Fruit fly (Drosophila melanogaster) whole organism, embryonic: ENCODE results near the gene CG33281.

Experiments
- ATbp ChIP-seq: fragments of 200-800 bp; sonication (Bioruptor generic); optimal IDR thresholded peaks from 2 replicates; lab custom pipeline; 2017; ENCODE audit warnings: missing biosample characterization, mild to moderate bottlenecking, missing genetic modification characterization, missing genetic modification reagents
- CG1024 ChIP-seq: fragments of 200-800 bp; sonication (Bioruptor generic); IDR thresholded peaks from 2 replicates; pipeline ENCODE4 v1.3.6; 2022; ENCODE audit warnings: missing biosample characterization, missing genetic modification characterization
- CG10274 ChIP-seq: fragments of 200-800 bp; sonication (Bioruptor generic); optimal IDR thresholded peaks from 3 replicates; lab custom pipeline; 2017; ENCODE audit warnings: missing biosample characterization, mild to moderate bottlenecking, missing genetic modification characterization
- CG10462 ChIP-seq: fragments of 200-800 bp; sonication (Bioruptor generic); optimal IDR thresholded peaks from 2 replicates; lab custom pipeline; 2016; ENCODE audit warnings: missing biosample characterization, missing genetic modification characterization
- CG10565 ChIP-seq: fragments of 200-800 bp; sonication (Bioruptor generic); optimal IDR thresholded peaks from 3 replicates; lab custom pipeline; 2016; ENCODE audit warnings: missing biosample characterization, mild to moderate bottlenecking, missing genetic modification characterization
- CG11247 ChIP-seq: fragments of 200-800 bp; sonication (Bioruptor generic); IDR thresholded peaks from 2 replicates; pipeline ENCODE4 v1.3.6; 2022; ENCODE audit warnings: missing biosample characterization, missing genetic modification characterization
- CG12219 ChIP-seq: fragments of 200-800 bp; sonication (Bioruptor generic); optimal IDR thresholded peaks from 3 replicates; lab custom pipeline; 2018; ENCODE audit warnings: missing biosample characterization, mild to moderate bottlenecking, missing genetic modification characterization
- CG12744 ChIP-seq: fragments of 200-800 bp; sonication (Bioruptor generic); optimal IDR thresholded peaks from 2 replicates; lab custom pipeline; 2016; ENCODE audit warnings: missing biosample characterization, missing genetic modification characterization
- CG15073 ChIP-seq: fragments of 200-800 bp; sonication (Bioruptor generic); optimal IDR thresholded peaks from 2 replicates; lab custom pipeline; 2016; ENCODE audit warnings: missing biosample characterization, missing genetic modification characterization
- CG1603 ChIP-seq: fragments of 200-800 bp; sonication (Bioruptor generic); optimal IDR thresholded peaks from 2 replicates; lab custom pipeline; 2019; ENCODE audit warnings: missing biosample characterization, mild to moderate bottlenecking, missing genetic modification characterization, moderate library complexity
- CG16863 ChIP-seq: fragments of 200-800 bp; sonication (Bioruptor generic); optimal IDR thresholded peaks from 3 replicates; lab custom pipeline; 2016; ENCODE audit warnings: missing biosample characterization, missing genetic modification characterization
- CG17361 ChIP-seq: fragments of 200-800 bp; sonication (Bioruptor generic); IDR thresholded peaks from 3 replicates; pipeline ENCODE4 v1.3.6; 2022; ENCODE audit warnings: missing biosample characterization, missing genetic modification characterization
- CG17912 ChIP-seq: fragments of 200-800 bp; sonication (Bioruptor generic); optimal IDR thresholded peaks from 2 replicates; lab custom pipeline; 2018; ENCODE audit warnings: missing biosample characterization, mild to moderate bottlenecking, missing genetic modification characterization
- CG30431 ChIP-seq: fragments of 200-800 bp; sonication (Bioruptor generic); optimal IDR thresholded peaks from 2 replicates; lab custom pipeline; 2017; ENCODE audit warnings: missing biosample characterization, missing genetic modification characterization
- CG5180 ChIP-seq: fragments of 200-800 bp; sonication (Bioruptor generic); optimal IDR thresholded peaks from 3 replicates; lab custom pipeline; 2017; ENCODE audit warnings: missing biosample characterization, missing genetic modification characterization, mild to moderate bottlenecking, moderate library complexity, missing genetic modification reagents
- CG6654 ChIP-seq: fragments of 200-800 bp; sonication (Bioruptor generic); optimal IDR thresholded peaks from 2 replicates; lab custom pipeline; 2017; ENCODE audit warnings: missing biosample characterization, mild to moderate bottlenecking, missing genetic modification characterization
- CG6683 ChIP-seq: fragments of 200-800 bp; sonication (Bioruptor generic); optimal IDR thresholded peaks from 2 replicates; lab custom pipeline; 2017; ENCODE audit warnings: missing biosample characterization, mild to moderate bottlenecking, missing genetic modification characterization, missing genetic modification reagents
- CG6791 ChIP-seq: fragments of 200-800 bp; sonication (Bioruptor generic); IDR thresholded peaks from 3 replicates; pipeline ENCODE4 v1.3.6; 2022; ENCODE audit warnings: missing biosample characterization, missing genetic modification characterization; ENCODE audit not compliant: partially characterized antibody
- CG8089 ChIP-seq: fragments of 200-800 bp; sonication (Bioruptor generic); optimal IDR thresholded peaks from 3 replicates; lab custom pipeline; 2016; ENCODE audit warnings: missing biosample characterization, missing genetic modification characterization
- CTCF ChIP-seq: fragments of 200-800 bp; sonication (Bioruptor generic); optimal IDR thresholded peaks from 2 replicates; lab custom pipeline; 2017; ENCODE audit warnings: missing biosample characterization, mild to moderate bottlenecking, missing genetic modification characterization, moderate library complexity
- Dek ChIP-seq: fragments of 200-800 bp; sonication (Bioruptor generic); optimal IDR thresholded peaks from 3 replicates; lab custom pipeline; 2019; ENCODE audit warnings: missing biosample characterization, mild to moderate bottlenecking, missing genetic modification characterization, moderate library complexity
- ERR ChIP-seq: fragments of 200-800 bp; sonication (Bioruptor generic); optimal IDR thresholded peaks from 2 replicates; lab custom pipeline; 2016; ENCODE audit warnings: missing biosample characterization, missing genetic modification characterization
- Hey ChIP-seq: fragments of 200-800 bp; sonication (Bioruptor generic); optimal IDR thresholded peaks from 3 replicates; lab custom pipeline; 2018; ENCODE audit warnings: missing biosample characterization, mild to moderate bottlenecking, missing genetic modification characterization
- Hsf ChIP-seq: fragments of 200-800 bp; sonication (Bioruptor generic); optimal IDR thresholded peaks from 3 replicates; lab custom pipeline; 2016; ENCODE audit warnings: missing biosample characterization, missing genetic modification characterization
- MESR4 ChIP-seq: fragments of 200-800 bp; sonication (Bioruptor generic); optimal IDR thresholded peaks from 2 replicates; lab custom pipeline; 2018; ENCODE audit warnings: missing biosample characterization, mild to moderate bottlenecking, missing genetic modification characterization, moderate library complexity
- Meics ChIP-seq: fragments of 200-800 bp; sonication (Bioruptor generic); optimal IDR thresholded peaks from 2 replicates; lab custom pipeline; 2017; ENCODE audit warnings: missing biosample characterization, mild to moderate bottlenecking, missing genetic modification characterization
- Optix ChIP-seq: fragments of 200-800 bp; sonication (Bioruptor generic); IDR thresholded peaks from 3 replicates; pipeline ENCODE4 v1.3.6; 2022; ENCODE audit warnings: missing biosample characterization, missing genetic modification characterization
- Taf1 ChIP-seq: fragments of 200-800 bp; sonication (Bioruptor generic); IDR thresholded peaks from 2 replicates; pipeline ENCODE4 v1.3.6; 2022; ENCODE audit warnings: missing biosample characterization, missing genetic modification characterization
- Vsx1 ChIP-seq: fragments of 200-800 bp; sonication (Bioruptor generic); optimal IDR thresholded peaks from 2 replicates; lab custom pipeline; 2017; ENCODE audit warnings: missing biosample characterization, mild to moderate bottlenecking, missing genetic modification characterization, missing genetic modification reagents
- Xrp1 ChIP-seq: fragments of 200-800 bp; sonication (Bioruptor generic); IDR thresholded peaks from 2 replicates; pipeline ENCODE4 v1.3.6; 2022; ENCODE audit warnings: missing biosample characterization, missing genetic modification characterization
- abd-A ChIP-seq: fragments of 200-800 bp; sonication (Bioruptor generic); optimal IDR thresholded peaks from 3 replicates; lab custom pipeline; 2019; ENCODE audit warnings: missing biosample characterization, mild to moderate bottlenecking, missing genetic modification characterization, moderate library complexity
- ap ChIP-seq: fragments of 200-800 bp; sonication (Bioruptor generic); IDR thresholded peaks from 2 replicates; pipeline ENCODE4 v1.3.6; 2022; ENCODE audit warnings: missing biosample characterization, missing genetic modification characterization
- croc ChIP-seq: fragments of 200-800 bp; sonication (Bioruptor generic); conservative IDR thresholded peaks from 3 replicates; pipeline ENCODE4 v1.3.6; 2022; ENCODE audit warnings: missing biosample characterization, missing genetic modification characterization
- cwo ChIP-seq: fragments of 200-800 bp; sonication (Bioruptor generic); optimal IDR thresholded peaks from 3 replicates; lab custom pipeline; 2017; ENCODE audit warnings: missing biosample characterization, missing genetic modification characterization, mild to moderate bottlenecking, moderate library complexity, missing genetic modification reagents
- dm ChIP-seq: fragments of 200-800 bp; sonication (Bioruptor generic); optimal IDR thresholded peaks from 3 replicates; lab custom pipeline; 2016; ENCODE audit warnings: missing biosample characterization, missing genetic modification characterization
- fd102C ChIP-seq: fragments of 200-800 bp; sonication (Bioruptor generic); optimal IDR thresholded peaks from 2 replicates; lab custom pipeline; 2018; ENCODE audit warnings: missing biosample characterization, mild to moderate bottlenecking, missing genetic modification characterization, moderate library complexity
- fd3F ChIP-seq: fragments of 200-800 bp; sonication (Bioruptor generic); optimal IDR thresholded peaks from 2 replicates; lab custom pipeline; 2018; ENCODE audit warnings: missing biosample characterization, mild to moderate bottlenecking, missing genetic modification characterization, moderate library complexity
- fru ChIP-seq: fragments of >200 bp; optimal IDR thresholded peaks from 2 replicates; lab custom pipeline; 2017
- gro ChIP-seq: fragments of 200-800 bp; sonication (Bioruptor generic); optimal IDR thresholded peaks from 2 replicates; lab custom pipeline; 2016; ENCODE audit warnings: missing biosample characterization, missing genetic modification characterization
- hth ChIP-seq: fragments of >200 bp; optimal IDR thresholded peaks from 2 replicates; lab custom pipeline; 2017; ENCODE audit warnings: inconsistent platforms
- inv ChIP-seq: fragments of 200-800 bp; sonication (Bioruptor generic); IDR thresholded peaks from 2 replicates; pipeline ENCODE4 v1.3.6; 2022; ENCODE audit warnings: missing biosample characterization, missing genetic modification characterization; ENCODE audit not compliant: partially characterized antibody
- kni ChIP-seq: fragments of 200-800 bp; sonication (Bioruptor generic); optimal IDR thresholded peaks from 3 replicates; lab custom pipeline; 2017; ENCODE audit warnings: mild to moderate bottlenecking, missing biosample characterization, missing genetic modification reagents, missing genetic modification characterization
- lilli ChIP-seq: fragments of 200-800 bp; sonication (Bioruptor generic); optimal IDR thresholded peaks from 3 replicates; lab custom pipeline; 2016; ENCODE audit warnings: missing biosample characterization, missing genetic modification characterization
- pfk ChIP-seq: fragments of 200-800 bp; sonication (Bioruptor generic); optimal IDR thresholded peaks from 2 replicates; lab custom pipeline; 2018; ENCODE audit warnings: missing biosample characterization, mild to moderate bottlenecking, missing genetic modification characterization, moderate library complexity
- prd ChIP-seq, 3 experiments: fragments of >200 bp in 2 of 3; fragments of 200-800 bp in 1 of 3; sonication (Bioruptor generic) in 1 of 3; optimal IDR thresholded peaks in 2 of 3; IDR thresholded peaks in 1 of 3; 2 replicates in 2 of 3; 3 replicates in 1 of 3; pipeline versions ENCODE4 v1.3.6 to Lab custom; 2017 to 2022; ENCODE audit warnings: missing biosample characterization in 1 of 3, missing genetic modification characterization in 1 of 3
- sc ChIP-seq, 3 experiments: fragments of >200 bp in 2 of 3; fragments of 200-800 bp in 1 of 3; sonication (Bioruptor generic) in 1 of 3; optimal IDR thresholded peaks; 2 replicates in 2 of 3; 3 replicates in 1 of 3; lab custom pipeline; 2017; ENCODE audit warnings: mild to moderate bottlenecking in 1 of 3, missing biosample characterization in 1 of 3, missing genetic modification characterization in 1 of 3, missing genetic modification reagents in 1 of 3
- tio ChIP-seq: fragments of 200-800 bp; sonication (Bioruptor generic); optimal IDR thresholded peaks from 2 replicates; lab custom pipeline; 2017; ENCODE audit warnings: missing biosample characterization, missing genetic modification characterization, inconsistent platforms
- tll ChIP-seq, 2 experiments: fragments of 200-800 bp in 1 of 2; fragments of >200 bp in 1 of 2; sonication (Bioruptor generic) in 1 of 2; optimal IDR thresholded peaks; 2 replicates each; lab custom pipeline; 2017 to 2019; ENCODE audit warnings: missing biosample characterization in 2 of 2, missing genetic modification characterization in 2 of 2, mild to moderate bottlenecking in 1 of 2, moderate library complexity in 1 of 2
- trh ChIP-seq: fragments of 200-800 bp; sonication (Bioruptor generic); optimal IDR thresholded peaks from 2 replicates; lab custom pipeline; 2016; ENCODE audit warnings: missing biosample characterization, missing genetic modification characterization
- yki ChIP-seq: fragments of >200 bp; optimal IDR thresholded peaks from 3 replicates; lab custom pipeline; 2018
- z ChIP-seq: fragments of 200-800 bp; sonication (Bioruptor generic); IDR thresholded peaks from 3 replicates; pipeline ENCODE4 v1.3.6; 2022; ENCODE audit warnings: missing biosample characterization, missing genetic modification characterization

Gene CG33281

DNA sequence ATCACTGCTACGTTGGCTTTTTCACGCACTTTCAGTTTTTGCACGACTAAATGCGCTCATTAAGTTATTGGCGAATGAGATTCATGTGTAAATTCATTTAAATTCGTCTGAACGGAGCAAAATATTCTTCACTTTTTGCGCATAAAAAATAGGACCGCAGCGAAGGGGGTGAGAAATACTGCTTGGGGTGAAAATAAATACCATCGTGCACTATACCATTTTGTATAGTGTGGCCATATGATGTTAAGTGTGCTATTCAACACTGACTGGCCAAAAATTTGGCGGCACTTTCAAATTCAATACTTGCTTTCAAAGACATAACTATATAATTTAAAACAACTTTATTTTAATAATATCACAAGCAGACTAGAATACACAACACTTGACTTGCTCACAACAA, 49.2 kb downstream of the CG33281 start, which contains the start of gene GramD1B (continued):
- TF ChIP-seq CG15073 (no peak), CG12744 (no peak), CG16863 (GFP tag; lab: Kevin White, UChicago) (no peak), Meics (GFP tag; lab: Kevin White, UChicago) (peak; percentile 15), yki (no peak), prd (optimal IDR thresholded peaks at IDR 0.05; lab: Kevin White, UChicago) (no peak), prd (GFP tag; IDR thresholded peaks at IDR 0.05; lab: Robert Waterston, UW) (0 out of 3 replicates have a peak, but pooled peaks have one; percentile 27), CTCF (GFP tag; lab: Kevin White, UChicago) (peak; percentile 10), abd-A (tag; lab: Kevin White, UChicago) (no peak), CG1024 (GFP tag; lab: Robert Waterston, UW) (no peak), CG1603 (tag; lab: Kevin White, UChicago) (peak; percentile 78), gro (GFP tag; lab: Kevin White, UChicago) (no peak), tll (GFP tag; optimal IDR thresholded peaks at IDR 0.05; lab: Kevin White, UChicago) (no peak), tio (GFP tag; lab: Kevin White, UChicago) (no peak), Taf1 (GFP tag; lab: Robert Waterston, UW) (no peak), CG10565 (no peak), croc (GFP tag; lab: Robert Waterston, UW) (no peak), hth (no peak), z (GFP tag; lab: Robert Waterston, UW) (no peak), Hey (tag; lab: Kevin White, UChicago) (no peak), CG8089 (GFP tag; lab: Kevin White, UChicago) (no peak), inv (GFP tag; lab: Robert Waterston, UW) (no peak), fd3F (no peak), lilli (GFP tag; lab: Kevin White, UChicago) (no peak), fru (lab: Kevin White, UChicago) (no peak), Xrp1 (GFP tag; lab: Robert Waterston, UW) (no peak; the same call in 1 of the 2 replicates), Optix (GFP tag; lab: Robert Waterston, UW) (no peak), trh (GFP tag; lab: Kevin White, UChicago) (no peak), CG17912 (GFP tag; lab: Kevin White, UChicago) (peak; percentile 35), pfk (GFP tag; lab: Kevin White, UChicago) (no peak), MESR4 (GFP tag; lab: Kevin White, UChicago) (peak; percentile 89), CG11247 (no peak), Vsx1 (GFP tag; lab: Kevin White, UChicago) (no peak), Hsf (GFP tag; lab: Kevin White, UChicago) (no peak), ERR (GFP tag; lab: Kevin White, UChicago) (no peak), CG30431 (no peak), Dek (tag; lab: Kevin White, UChicago) (peak; percentile 3), kni (GFP tag; lab: Kevin White, UChicago) (no peak), ap (GFP tag; lab: Robert Waterston, UW) (no peak), CG10274 (GFP tag; lab: Kevin White, UChicago) (no peak), cwo (GFP tag; lab: Kevin White, UChicago) (no peak), CG12219 (GFP tag; lab: Kevin White, UChicago) (no peak), CG10462 (no peak), fd102C (GFP tag; lab: Kevin White, UChicago) (no peak), CG17361 (0 out of 3 replicates have a peak, but pooled peaks have one; percentile 34), ATbp (GFP tag; lab: Kevin White, UChicago) (no peak), CG6791 (0 out of 3 replicates have a peak, but pooled peaks have one; percentile 38), CG6654 (GFP tag; lab: Kevin White, UChicago) (no peak), CG6683 (GFP tag; lab: Kevin White, UChicago) (no peak), dm (GFP tag; lab: Kevin White, UChicago) (no peak), CG5180 (GFP tag; lab: Kevin White, UChicago) (no peak), sc (optimal IDR thresholded peaks at IDR 0.05; lab: Kevin White, UChicago) (no peak), sc (GFP tag; optimal IDR thresholded peaks at IDR 0.05; lab: Kevin White, UChicago) (no peak)
